Worm (Caenorhabditis elegans): Measurements from ENCODE around the gene srlf-13.

Gene srlf-13

ce11 chrIV:10855946-10856345 lies 40.5 kb downstream of the srlf-13 start:
- TF ChIP-seq nhr-10 (tag; optimal IDR thresholded peaks at IDR 0.05) (no peak), lin-13 (GFP tag; optimal IDR thresholded peaks at IDR 0.05) (no peak), ceh-16 (tag; optimal IDR thresholded peaks at IDR 0.05) (no peak), nhr-237 (tag; optimal IDR thresholded peaks at IDR 0.05) (no peak), R02D3.7 (tag; optimal IDR thresholded peaks at IDR 0.05) (no peak), sma-3 (GFP tag; optimal IDR thresholded peaks at IDR 0.05) (no peak), elt-3 (tag; optimal IDR thresholded peaks at IDR 0.05) (no peak), skn-1 (tag; optimal IDR thresholded peaks at IDR 0.05) (no peak), mab-5 (tag; optimal IDR thresholded peaks at IDR 0.05) (no peak), ztf-4 (tag; optimal IDR thresholded peaks at IDR 0.05) (no peak), gmeb-1 (tag; optimal IDR thresholded peaks at IDR 0.05) (no peak), sma-9 (GFP tag; optimal IDR thresholded peaks at IDR 0.05) (no peak), sma-9 (tag; optimal IDR thresholded peaks at IDR 0.05) (no peak), snpc-4 (tag; optimal IDR thresholded peaks at IDR 0.05) (no peak), dmd-4 (tag; optimal IDR thresholded peaks at IDR 0.05) (no peak)

- TF ChIP-seq nhr-25 (tag; optimal IDR thresholded peaks at IDR 0.05) (peak; percentile 25), R02D3.7 (tag; optimal IDR thresholded peaks at IDR 0.05) (no peak)
Observed at ce11 chrIV:10855049-10855448, 41.4 kb downstream of the srlf-13 start, which contains the start of gene T11G6.3. T11G6.3 (minus strand) TSS chrIV:10855237.

- TF ChIP-seq alr-1 (tag; optimal IDR thresholded peaks at IDR 0.05) (no peak), blmp-1 (tag; optimal IDR thresholded peaks at IDR 0.05; ENCODE audit: insufficient read depth) (no peak), nhr-21 (tag; optimal IDR thresholded peaks at IDR 0.05) (no peak), mab-5 (tag; optimal IDR thresholded peaks at IDR 0.05) (no peak), sma-3 (GFP tag; optimal IDR thresholded peaks at IDR 0.05) (no peak), ztf-4 (tag; optimal IDR thresholded peaks at IDR 0.05) (no peak), zag-1 (tag; optimal IDR thresholded peaks at IDR 0.05) (no peak), dmd-4 (tag; optimal IDR thresholded peaks at IDR 0.05) (no peak), nhr-23 (tag; optimal IDR thresholded peaks at IDR 0.05) (no peak), lin-11 (tag; optimal IDR thresholded peaks at IDR 0.05) (no peak), elt-3 (tag; optimal IDR thresholded peaks at IDR 0.05) (no peak), sem-4 (tag; optimal IDR thresholded peaks at IDR 0.05) (no peak), R02D3.7 (tag; optimal IDR thresholded peaks at IDR 0.05) (no peak), ZK546.5 (tag; optimal IDR thresholded peaks at IDR 0.05) (no peak), skn-1 (tag; optimal IDR thresholded peaks at IDR 0.05) (no peak), Y55F3AM.14 (GFP tag; optimal IDR thresholded peaks at IDR 0.05) (no peak), ztf-1 (GFP tag; conservative IDR thresholded peaks at IDR 0.05) (no peak), ama-1 (optimal IDR thresholded peaks at IDR 0.05) (no peak), nhr-77 (tag; optimal IDR thresholded peaks at IDR 0.05) (no peak)
Observed at ce11 chrIV:10854042-10854441, 42.4 kb downstream of the srlf-13 start.

- TF ChIP-seq lin-39 (tag; optimal IDR thresholded peaks at IDR 0.05) (no peak), ceh-82 (tag; optimal IDR thresholded peaks at IDR 0.05) (no peak), unc-55 (GFP tag; optimal IDR thresholded peaks at IDR 0.05) (peak; percentile 54), ztf-1 (GFP tag; conservative IDR thresholded peaks at IDR 0.05) (no peak), alr-1 (tag; optimal IDR thresholded peaks at IDR 0.05) (no peak), unc-62 (GFP tag; optimal IDR thresholded peaks at IDR 0.05) (no peak), R02D3.7 (tag; optimal IDR thresholded peaks at IDR 0.05) (no peak), ZK546.5 (tag; optimal IDR thresholded peaks at IDR 0.05) (no peak), unc-39 (tag; optimal IDR thresholded peaks at IDR 0.05) (no peak), lin-11 (tag; optimal IDR thresholded peaks at IDR 0.05) (no peak), nhr-237 (tag; optimal IDR thresholded peaks at IDR 0.05) (no peak), egl-27 (tag; optimal IDR thresholded peaks at IDR 0.05) (no peak), ceh-16 (tag; optimal IDR thresholded peaks at IDR 0.05) (no peak), mdl-1 (tag; optimal IDR thresholded peaks at IDR 0.05) (no peak), nhr-21 (tag; optimal IDR thresholded peaks at IDR 0.05) (no peak), fos-1 (tag; optimal IDR thresholded peaks at IDR 0.05) (peak; percentile 23), snpc-4 (tag; optimal IDR thresholded peaks at IDR 0.05) (no peak), nhr-11 (tag; optimal IDR thresholded peaks at IDR 0.05) (no peak), nhr-25 (tag; optimal IDR thresholded peaks at IDR 0.05) (no peak), sem-4 (tag; optimal IDR thresholded peaks at IDR 0.05) (no peak), Y55F3AM.14 (GFP tag; optimal IDR thresholded peaks at IDR 0.05) (no peak), zag-1 (tag; optimal IDR thresholded peaks at IDR 0.05) (no peak), peb-1 (tag; optimal IDR thresholded peaks at IDR 0.05) (no peak), skn-1 (tag; optimal IDR thresholded peaks at IDR 0.05) (no peak), sma-3 (GFP tag; optimal IDR thresholded peaks at IDR 0.05) (no peak), lin-13 (GFP tag; optimal IDR thresholded peaks at IDR 0.05) (no peak), blmp-1 (tag; optimal IDR thresholded peaks at IDR 0.05; ENCODE audit: insufficient read depth) (peak; percentile 56), nhr-129 (tag; optimal IDR thresholded peaks at IDR 0.05) (peak; percentile 2), aly-2 (tag; optimal IDR thresholded peaks at IDR 0.05) (no peak), sma-9 (GFP tag; optimal IDR thresholded peaks at IDR 0.05) (no peak), sma-9 (tag; optimal IDR thresholded peaks at IDR 0.05) (no peak), ztf-11 (tag; optimal IDR thresholded peaks at IDR 0.05) (no peak), nhr-77 (tag; optimal IDR thresholded peaks at IDR 0.05) (no peak), nhr-23 (tag; optimal IDR thresholded peaks at IDR 0.05) (no peak), ama-1 (optimal IDR thresholded peaks at IDR 0.05) (no peak), mab-5 (tag; optimal IDR thresholded peaks at IDR 0.05) (no peak), F13H6.1 (tag; optimal IDR thresholded peaks at IDR 0.05) (no peak), mbf-1 (tag; optimal IDR thresholded peaks at IDR 0.05) (no peak), crh-2 (tag; optimal IDR thresholded peaks at IDR 0.05) (peak; percentile 29), elt-3 (tag; optimal IDR thresholded peaks at IDR 0.05) (no peak), dmd-4 (tag; optimal IDR thresholded peaks at IDR 0.05) (no peak)
Observed at ce11 chrIV:10852403-10852802, 44.0 kb downstream of the srlf-13 start.
